Worm (Caenorhabditis elegans): ENCODE results near the gene R05A10.1.

The R05A10.1 gene

DNA sequence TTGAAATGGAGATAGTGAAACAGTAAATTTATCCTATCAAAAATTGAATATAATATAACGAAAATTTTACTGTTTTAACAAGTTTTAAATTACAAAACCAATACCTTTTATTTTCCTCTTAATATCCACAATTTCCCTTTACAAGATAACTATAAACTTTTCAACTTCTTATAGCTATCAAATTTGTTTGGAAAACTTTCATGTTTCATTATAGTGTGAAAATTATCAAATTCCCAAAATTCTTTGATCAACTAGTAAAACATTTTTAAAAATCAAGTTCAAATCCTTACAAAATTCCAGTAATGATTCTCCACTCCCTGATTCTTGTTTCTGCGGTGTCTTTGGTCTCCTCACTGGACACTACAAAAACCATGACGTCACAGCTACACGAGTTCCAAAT lies at the start of gene R05A10.1:
Gene R05A10.1 (plus strand): TSS at position 301 of the 400 bp plus-strand sequence.
- TF ChIP-seq pros-1 (tag; optimal IDR thresholded peaks at IDR 0.05) = no peak

DNA sequence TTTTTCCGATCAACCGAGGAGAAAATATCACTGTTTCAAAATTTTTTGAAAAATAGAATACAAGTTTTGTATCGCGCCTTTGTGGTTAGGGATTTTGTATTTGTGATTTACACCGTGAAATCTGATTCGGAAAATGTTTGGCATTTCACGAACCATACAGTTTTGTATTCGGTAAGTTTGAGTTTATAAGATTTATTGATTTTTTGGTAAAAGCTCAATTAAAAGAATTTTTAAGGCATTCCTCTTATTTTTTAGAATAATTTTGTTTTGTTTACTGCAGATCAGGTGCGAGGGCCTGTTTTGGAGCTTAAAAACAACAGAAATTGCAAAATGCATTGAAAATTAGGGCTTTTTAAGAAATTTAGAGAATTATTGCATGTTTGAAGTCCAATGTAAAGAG lies 48.8 kb upstream of the R05A10.1 start:
- TF ChIP-seq ceh-30 (tag; optimal IDR thresholded peaks at IDR 0.05) = no peak
- TF ChIP-seq ets-4 (tag; optimal IDR thresholded peaks at IDR 0.05) = no peak
- TF ChIP-seq ceh-48 (tag; optimal IDR thresholded peaks at IDR 0.05) = no peak
- no peak for TF ChIP-seq K09A11.1 (tag; optimal IDR thresholded peaks at IDR 0.05; ENCODE audit: insufficient read depth)
- TF ChIP-seq elt-4 (tag; optimal IDR thresholded peaks at IDR 0.05) = no peak
- no peak for TF ChIP-seq ceh-22 (tag; optimal IDR thresholded peaks at IDR 0.05)
- no peak for TF ChIP-seq ceh-2 (tag; optimal IDR thresholded peaks at IDR 0.05)
- TF ChIP-seq unc-3 (GFP tag; conservative IDR thresholded peaks at IDR 0.05) = no peak
- TF ChIP-seq unc-3 (tag; optimal IDR thresholded peaks at IDR 0.05) = no peak
- TF ChIP-seq ceh-34 (tag; optimal IDR thresholded peaks at IDR 0.05) = no peak
- TF ChIP-seq F13H6.1 (tag; optimal IDR thresholded peaks at IDR 0.05) = no peak
- no peak for TF ChIP-seq zip-5 (tag; optimal IDR thresholded peaks at IDR 0.05)
- TF ChIP-seq ref-2 (tag; optimal IDR thresholded peaks at IDR 0.05) = no peak
- TF ChIP-seq unc-86 (tag; optimal IDR thresholded peaks at IDR 0.05) = no peak
- TF ChIP-seq ceh-19 (GFP tag; optimal IDR thresholded peaks at IDR 0.05) = no peak

DNA sequence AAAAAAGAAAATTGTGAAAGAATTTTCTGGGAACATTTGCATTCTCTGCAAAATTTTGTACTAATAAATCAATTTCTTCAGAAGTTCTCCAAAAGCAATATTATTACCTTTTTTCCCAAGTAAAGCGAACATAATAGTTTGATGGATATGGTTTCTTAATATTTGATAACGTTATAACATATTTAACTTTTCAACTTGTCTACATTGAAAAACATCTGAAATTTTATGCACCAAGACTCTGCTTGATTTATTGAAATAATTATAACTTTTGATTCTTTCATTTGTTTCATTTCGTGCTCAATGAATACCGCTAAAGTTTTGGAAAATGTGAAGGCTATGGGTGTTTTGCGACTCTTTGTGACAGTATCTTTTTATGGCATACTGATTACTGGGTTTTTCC lies 45.1 kb upstream of the R05A10.1 start, which contains the start of gene srz-31:
Gene srz-31 (plus strand): TSS at position 301 of the 400 bp plus-strand sequence.
- TF ChIP-seq ceh-31 (tag; optimal IDR thresholded peaks at IDR 0.05) (no peak), dmd-4 (tag; optimal IDR thresholded peaks at IDR 0.05; ENCODE audit: borderline replicate concordance) (no peak), Y22D7AL.16 (tag; optimal IDR thresholded peaks at IDR 0.05) (no peak)

DNA sequence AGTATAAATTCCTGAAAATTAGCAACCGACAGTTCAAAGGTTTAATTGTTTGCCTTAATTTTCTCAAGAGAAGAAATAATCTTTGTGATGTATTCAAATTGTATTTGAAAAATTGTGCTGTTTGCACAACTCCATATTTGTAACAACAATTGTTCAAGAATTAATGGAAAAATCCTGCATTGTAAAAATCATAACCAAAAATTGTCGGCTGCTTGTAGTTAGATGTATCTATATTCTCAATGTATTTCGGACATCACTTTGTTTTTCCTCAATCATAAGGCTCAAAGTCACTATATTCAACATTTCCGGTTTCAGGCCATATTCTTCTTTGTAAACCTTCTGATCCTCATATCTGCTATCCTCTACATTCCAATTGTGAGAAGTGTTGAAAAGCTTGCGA lies 39.1 kb upstream of the R05A10.1 start:
- TF ChIP-seq C38D4.7 (GFP tag; optimal IDR thresholded peaks at IDR 0.05) = no peak
- no peak for TF ChIP-seq ets-4 (tag; optimal IDR thresholded peaks at IDR 0.05)
- no peak for TF ChIP-seq ceh-2 (tag; optimal IDR thresholded peaks at IDR 0.05)

DNA sequence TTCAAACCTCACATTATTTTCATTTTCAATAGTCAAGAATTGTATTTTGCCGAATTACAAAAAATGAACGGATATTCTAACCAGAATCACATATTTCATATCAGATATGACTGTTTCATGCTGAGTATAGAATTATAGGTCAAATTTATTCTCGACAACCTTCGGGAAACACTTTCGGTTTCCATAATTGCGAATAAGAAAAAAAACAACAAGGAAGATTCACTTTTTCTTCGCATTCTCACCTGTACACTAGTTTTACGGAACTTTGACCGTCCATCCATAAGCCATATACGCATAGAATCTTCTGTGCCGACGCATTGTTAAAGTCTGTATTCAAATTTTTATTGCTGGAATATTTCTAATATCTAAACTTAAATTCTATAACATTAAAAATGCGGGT lies 36.6 kb upstream of the R05A10.1 start, which contains the start of gene oac-37:
Gene oac-37 (plus strand): TSS at position 301 of the 400 bp plus-strand sequence.
- TF ChIP-seq odd-2 (tag; optimal IDR thresholded peaks at IDR 0.05) = no peak
- no peak for TF ChIP-seq pax-1 (tag; optimal IDR thresholded peaks at IDR 0.05)
- no peak for TF ChIP-seq pqm-1 (tag; optimal IDR thresholded peaks at IDR 0.05)
- no peak for TF ChIP-seq pha-2 (tag; optimal IDR thresholded peaks at IDR 0.05)
- TF ChIP-seq hlh-30 (tag; optimal IDR thresholded peaks at IDR 0.05; ENCODE audit: insufficient read depth) = no peak
- no peak for TF ChIP-seq pha-4 (tag; optimal IDR thresholded peaks at IDR 0.05)
- no peak for TF ChIP-seq nhr-11 (tag; optimal IDR thresholded peaks at IDR 0.05)
- no peak for TF ChIP-seq unc-3 (GFP tag; conservative IDR thresholded peaks at IDR 0.05)
- no peak for TF ChIP-seq unc-3 (tag; optimal IDR thresholded peaks at IDR 0.05)
- no peak for TF ChIP-seq eyg-1 (tag; optimal IDR thresholded peaks at IDR 0.05)
- no peak for TF ChIP-seq C38D4.7 (GFP tag; optimal IDR thresholded peaks at IDR 0.05)
- no peak for TF ChIP-seq hlh-13 (GFP tag; optimal IDR thresholded peaks at IDR 0.05)
- TF ChIP-seq lin-11 (tag; optimal IDR thresholded peaks at IDR 0.05) = no peak
- no peak for TF ChIP-seq rnt-1 (tag; optimal IDR thresholded peaks at IDR 0.05)

DNA sequence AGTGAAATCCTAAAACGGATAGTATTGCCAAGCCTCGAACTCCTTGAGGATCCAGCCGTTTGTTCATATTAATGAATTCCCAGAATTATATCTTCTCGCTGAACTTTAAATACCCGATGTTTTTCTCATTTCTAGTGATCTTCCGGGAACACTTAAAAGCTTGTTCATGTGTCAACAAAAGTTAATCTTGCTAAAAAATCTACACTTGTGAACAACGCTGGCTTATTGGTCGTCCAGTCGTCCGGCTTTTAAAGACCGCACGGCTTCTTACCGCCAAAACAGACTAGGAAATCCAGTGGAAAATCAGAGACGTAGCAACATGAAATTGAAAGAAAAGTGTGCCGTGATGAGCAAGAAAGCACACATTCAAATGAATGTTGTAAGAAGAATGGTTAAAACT lies 28.9 kb upstream of the R05A10.1 start, which contains the start of gene oac-38:
Gene oac-38 (minus strand): TSS at position 101 of the 400 bp plus-strand sequence.
- no peak for TF ChIP-seq sdc-2 (tag; optimal IDR thresholded peaks at IDR 0.05)
- no peak for TF ChIP-seq ceh-9 (tag; optimal IDR thresholded peaks at IDR 0.05)
- no peak for TF ChIP-seq tbx-7 (tag; optimal IDR thresholded peaks at IDR 0.05)
